Worm (Caenorhabditis elegans) whole organism, dauer: Measurements from ENCODE around the gene glb-12.

Source experiments
- unc-62 ChIP-seq: sonication (generic microtip); optimal IDR thresholded peaks from 2 replicates; lab custom pipeline; 2017; ENCODE audit warnings: missing biosample characterization, missing genetic modification reagents, missing genetic modification characterization

glb-12 gene

DNA sequence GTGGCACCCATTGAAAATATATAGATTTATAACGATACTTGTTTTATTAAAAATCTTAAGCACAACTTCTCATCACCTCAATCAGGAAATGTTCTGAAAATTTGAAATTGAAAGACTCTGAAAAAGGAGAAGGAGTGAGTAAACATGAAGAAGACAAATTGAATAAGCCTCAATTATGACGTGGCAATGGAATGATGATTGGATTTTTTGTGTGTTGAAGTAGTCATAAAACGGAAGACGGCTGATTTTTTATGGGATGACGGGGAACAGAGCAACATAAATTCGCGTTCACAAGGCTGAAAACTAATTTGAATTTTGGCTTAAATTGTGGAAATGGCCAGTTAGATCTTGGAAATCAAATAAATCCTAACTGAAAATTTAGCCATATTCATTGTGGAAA, at the start of gene glb-12:
TSS of gene glb-12 (minus strand) at position 101 of the 400 bp plus-strand sequence.
- TF ChIP-seq unc-62 (GFP tag; lab: Kevin White, UChicago), result no peak

DNA sequence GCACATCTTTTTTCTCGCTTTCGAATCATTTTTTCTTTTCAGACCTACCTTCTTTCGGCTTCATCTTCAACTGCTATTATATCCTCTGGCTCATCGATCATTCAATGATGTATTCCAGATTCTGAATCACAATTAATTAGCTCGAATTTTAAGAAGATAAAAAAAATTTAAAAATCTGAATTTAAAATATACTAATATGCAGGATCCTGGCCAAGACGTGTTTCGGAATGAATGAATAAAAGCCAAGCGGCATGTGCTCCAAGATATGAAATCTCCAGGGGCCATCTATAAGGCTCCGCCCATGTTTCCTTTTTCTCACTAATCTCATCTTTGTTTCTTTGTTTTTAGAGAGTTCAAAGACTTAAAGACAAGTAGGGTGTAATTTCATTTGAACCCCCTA, 46.6 kb upstream of the glb-12 start, which contains the start of gene mpz-1:
TSS of gene mpz-1 (minus strand) at position 101 of the 400 bp plus-strand sequence.
- no peak for TF ChIP-seq unc-62 (GFP tag; lab: Kevin White, UChicago)

ce11 chrII:10769291-10769690, 37.8 kb upstream of the glb-12 start:
- TF ChIP-seq unc-62 (GFP tag; lab: Kevin White, UChicago), result no peak

DNA sequence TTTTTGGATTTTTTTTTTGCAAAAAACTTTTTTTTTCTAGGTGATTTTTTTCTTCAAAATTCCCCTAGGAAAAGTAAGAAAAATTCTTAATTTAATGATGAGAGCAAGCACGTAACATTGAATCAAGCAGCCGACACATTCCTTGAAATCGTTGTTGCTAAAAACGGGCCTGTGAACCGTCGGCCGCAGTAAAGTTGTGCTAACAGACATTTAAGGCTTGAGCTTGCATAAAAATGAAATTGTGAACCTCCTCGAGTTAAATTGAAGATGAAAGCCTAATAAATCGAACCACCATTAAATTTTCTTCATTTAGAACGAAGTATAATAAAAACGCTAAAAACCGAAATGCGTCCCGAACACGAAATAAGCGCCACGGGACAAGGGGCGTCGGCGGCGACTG, 36.5 kb upstream of the glb-12 start:
- no peak for TF ChIP-seq unc-62 (GFP tag; lab: Kevin White, UChicago)

- TF ChIP-seq unc-62 (GFP tag; lab: Kevin White, UChicago), result no peak
These were observed 35.3 kb upstream of the glb-12 start for ce11 chrII:10766773-10767172.

- TF ChIP-seq unc-62 (GFP tag; lab: Kevin White, UChicago), result no peak
These were observed 33.8 kb upstream of the glb-12 start for ce11 chrII:10765238-10765637.

- no peak for TF ChIP-seq unc-62 (GFP tag; lab: Kevin White, UChicago)
These were observed 30.2 kb upstream of the glb-12 start for ce11 chrII:10761653-10762052.

ce11 chrII:10760801-10761200, 29.3 kb upstream of the glb-12 start:
- no peak for TF ChIP-seq unc-62 (GFP tag; lab: Kevin White, UChicago)

ce11 chrII:10759425-10759824, 28.0 kb upstream of the glb-12 start:
- no peak for TF ChIP-seq unc-62 (GFP tag; lab: Kevin White, UChicago)

DNA sequence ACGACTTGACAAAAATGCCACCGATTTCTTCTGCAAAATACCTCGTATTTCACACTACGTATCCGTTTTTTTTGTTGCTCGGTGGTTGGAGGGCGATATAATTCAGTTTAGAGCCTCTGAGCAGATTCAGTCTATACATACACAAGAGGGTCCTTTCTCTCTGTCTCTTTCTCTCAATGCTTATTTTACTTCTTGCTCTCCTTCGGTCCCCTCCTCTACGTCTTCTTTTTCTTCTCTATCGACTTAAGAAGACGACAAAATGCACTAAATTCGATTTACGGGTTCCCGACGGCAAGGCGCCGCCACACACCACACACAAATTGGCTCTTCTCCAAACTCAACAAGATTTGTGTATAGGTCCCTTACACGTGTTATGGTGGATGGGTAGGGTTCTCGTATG, 27.5 kb upstream of the glb-12 start:
- TF ChIP-seq unc-62 (GFP tag; lab: Kevin White, UChicago), result no peak

DNA sequence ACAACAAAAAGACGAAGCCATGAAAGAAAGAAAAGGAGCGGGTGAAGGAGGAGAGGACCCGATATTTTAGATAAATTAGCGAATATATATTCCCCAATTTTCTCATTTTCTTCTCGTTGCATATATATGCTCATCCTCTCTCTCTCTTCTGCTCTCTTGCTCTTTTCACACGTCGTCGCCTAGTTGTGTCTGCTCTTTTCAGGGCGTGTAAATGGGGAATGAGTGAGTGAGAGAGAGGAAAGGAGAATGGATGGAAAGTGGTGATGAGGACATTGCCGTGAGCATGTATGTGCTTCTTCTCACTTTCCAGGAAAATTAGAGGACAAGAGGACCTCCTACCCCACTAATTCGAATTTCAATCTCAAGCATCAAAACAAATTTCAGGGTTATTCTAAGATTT, 24.0 kb upstream of the glb-12 start:
- no peak for TF ChIP-seq unc-62 (GFP tag; lab: Kevin White, UChicago)

DNA sequence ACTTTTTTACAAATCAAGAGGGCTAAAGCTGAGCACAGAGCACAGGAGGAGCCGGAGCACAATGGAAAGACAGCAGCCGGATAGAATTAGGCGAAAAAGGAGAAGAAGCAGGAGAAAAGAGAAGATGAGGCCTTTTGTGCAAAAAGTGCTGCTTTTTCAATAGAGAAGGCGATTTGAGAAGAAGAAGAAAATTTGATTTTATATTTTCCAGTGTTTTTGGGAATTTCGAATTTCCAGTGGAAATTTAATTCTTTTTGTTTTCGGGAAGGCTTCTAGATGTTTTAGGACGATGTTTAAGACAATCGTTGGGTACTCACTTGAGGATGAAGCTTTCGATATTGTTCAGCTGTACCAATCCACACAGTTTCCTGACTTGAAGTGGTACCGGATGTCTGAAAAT, 22.2 kb upstream of the glb-12 start:
- no peak for TF ChIP-seq unc-62 (GFP tag; lab: Kevin White, UChicago)

DNA sequence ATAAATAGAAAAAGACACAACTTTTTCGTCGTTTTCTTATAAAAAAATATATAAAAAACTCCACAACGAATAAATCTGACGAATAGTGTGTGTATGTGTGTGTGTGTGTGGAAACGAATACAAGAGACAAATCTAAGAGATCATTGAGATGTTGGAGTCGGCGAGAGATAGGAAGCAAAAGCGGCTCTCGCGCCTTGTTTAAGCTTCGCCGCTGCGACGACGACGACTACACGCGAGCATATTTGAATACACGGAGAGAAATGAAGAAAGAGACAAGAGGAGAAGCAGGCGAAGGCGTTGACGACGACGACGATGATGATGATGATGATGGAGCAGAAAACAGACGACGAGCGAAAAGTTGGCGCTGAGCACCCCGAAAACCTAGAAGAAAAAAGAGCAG, 13.3 kb upstream of the glb-12 start:
- TF ChIP-seq unc-62 (GFP tag; lab: Kevin White, UChicago), result no peak

DNA sequence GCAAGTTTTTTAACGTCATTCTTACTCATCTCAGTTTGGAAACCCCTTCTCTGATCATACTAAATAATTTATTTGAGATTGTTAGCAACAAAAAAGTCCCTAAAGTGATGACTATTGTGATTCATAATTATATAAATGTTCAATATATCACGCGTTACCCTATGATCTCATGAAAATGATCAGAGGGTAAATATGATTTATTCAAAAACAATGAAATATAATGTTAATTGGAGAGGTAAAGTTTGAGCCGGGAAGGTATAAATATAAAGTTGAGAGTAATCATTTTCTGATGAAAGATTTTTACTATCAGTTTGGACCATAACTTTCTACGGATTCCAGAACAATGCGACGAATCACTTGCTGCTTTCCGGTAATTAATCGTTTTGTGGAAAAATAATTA, 5.6 kb upstream of the glb-12 start, which contains the start of gene C52A11.3:
TSS of gene C52A11.3 (plus strand) at position 301 of the 400 bp plus-strand sequence.
- no peak for TF ChIP-seq unc-62 (GFP tag; lab: Kevin White, UChicago)

DNA sequence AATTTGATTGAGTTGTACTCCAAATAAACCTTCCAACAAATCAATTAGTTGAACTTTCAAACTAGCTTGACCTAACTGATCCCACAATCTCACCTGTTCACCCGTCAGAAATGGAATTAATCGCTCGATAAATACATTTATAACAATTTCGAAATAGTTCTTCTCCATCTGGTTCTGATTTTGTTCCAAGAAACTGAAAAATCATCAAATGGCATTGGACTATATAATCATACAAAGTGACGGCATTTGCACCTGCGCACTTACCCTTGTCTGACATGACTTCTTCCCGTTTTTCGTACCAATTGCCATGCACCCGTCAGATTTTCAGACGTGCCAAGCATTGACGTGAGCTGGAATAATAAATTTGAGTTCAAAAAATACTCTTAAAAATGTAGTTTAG, 750 bp downstream of the glb-12 start:
- no peak for TF ChIP-seq unc-62 (GFP tag; lab: Kevin White, UChicago)

DNA sequence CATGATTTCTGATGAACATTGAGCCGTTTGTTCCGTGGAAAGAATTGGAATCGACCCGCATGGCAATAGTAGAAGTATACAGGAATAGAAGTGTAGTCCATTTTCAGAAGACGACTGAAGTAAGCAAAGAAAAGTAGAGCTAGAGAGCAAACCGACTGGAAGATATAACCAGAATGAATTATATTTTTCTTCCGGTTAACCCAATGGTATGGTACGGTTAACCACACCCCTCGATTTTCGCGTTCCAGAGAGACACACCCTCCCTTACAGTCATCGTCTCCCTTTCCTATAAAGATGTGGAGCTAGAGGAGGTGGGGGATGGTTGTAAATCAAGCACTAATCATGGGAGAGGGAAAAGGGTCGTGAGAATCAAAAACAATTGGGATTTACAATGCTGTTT, 8.4 kb downstream of the glb-12 start, which contains the start of gene C09G5.14:
TSS of gene C09G5.14 (minus strand) at position 101 of the 400 bp plus-strand sequence.
- TF ChIP-seq unc-62 (GFP tag; lab: Kevin White, UChicago), result no peak

DNA sequence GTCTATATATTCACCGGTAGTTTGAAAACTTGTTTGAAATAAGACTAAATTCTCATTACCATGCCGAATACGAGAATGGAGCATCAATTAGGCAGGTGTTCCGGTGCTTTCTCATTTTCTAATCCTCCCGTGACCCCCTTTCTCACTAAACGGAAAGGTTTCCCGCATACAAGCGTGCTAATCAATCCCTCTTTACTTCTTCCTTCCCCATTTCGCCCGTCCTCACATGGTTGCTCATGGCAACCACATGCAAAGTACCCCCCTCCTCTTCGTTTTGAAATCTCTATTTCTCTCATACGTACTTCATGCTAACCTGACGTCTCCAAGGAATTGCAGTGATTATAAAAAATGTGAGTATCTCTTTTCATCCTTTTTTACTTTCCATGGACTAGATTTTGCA, 11.5 kb downstream of the glb-12 start, which contains the start of gene mks-5:
TSS of gene mks-5 (plus strand) at position 301 of the 400 bp plus-strand sequence.
- no peak for TF ChIP-seq unc-62 (GFP tag; lab: Kevin White, UChicago)

DNA sequence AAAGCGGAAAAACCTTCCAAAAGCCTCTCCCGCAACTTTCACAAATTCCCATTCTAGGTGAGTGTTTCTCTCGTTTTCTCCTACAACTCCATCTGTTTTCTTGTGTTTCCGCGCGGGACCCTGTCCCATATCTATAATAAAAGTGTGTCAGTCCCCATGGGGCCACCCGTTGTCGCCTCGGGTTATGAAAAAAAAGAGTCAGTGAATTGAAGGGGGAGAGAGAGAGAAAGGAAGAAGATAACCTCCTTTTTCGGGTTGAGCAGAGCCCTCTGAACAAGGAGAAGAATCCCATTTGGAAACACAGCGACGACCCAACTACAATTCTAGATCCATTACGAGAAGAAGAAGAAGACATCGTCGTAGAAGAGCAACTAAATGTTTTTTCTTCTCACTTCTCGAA, 14.3 kb downstream of the glb-12 start, which contains the start of gene C09G5.13:
TSS of gene C09G5.13 (plus strand) at position 301 of the 400 bp plus-strand sequence.
- TF ChIP-seq unc-62 (GFP tag; lab: Kevin White, UChicago), result no peak
